Worm (Caenorhabditis elegans) whole organism, midembryonic: Measurements from ENCODE around the gene sam-4.
"Not testable (repeated sequence)": the region's sequence is repeated elsewhere in the genome, so short reads cannot be mapped to it uniquely, and the experiment has no call there.

Source experiments
- T22C8.4 ChIP-seq: fragments of 200-800 bp; sonication (Bioruptor generic); IDR thresholded peaks from 2 replicates; pipeline ENCODE4 v1.3.6; 2022; ENCODE audit warnings: missing genetic modification characterization, missing compliant biosample characterization
- cog-1 ChIP-seq: sonication (generic microtip); optimal IDR thresholded peaks from 2 replicates; lab custom pipeline; 2016; ENCODE audit warnings: missing genetic modification characterization, missing compliant biosample characterization
- flt-1 ChIP-seq: fragments of 200-800 bp; sonication (Bioruptor generic); IDR thresholded peaks from 2 replicates; pipeline ENCODE4 v1.3.6; 2022; ENCODE audit warnings: missing genetic modification characterization, missing compliant biosample characterization
- klf-2 ChIP-seq: fragments of 200-800 bp; sonication (Bioruptor generic); conservative IDR thresholded peaks from 2 replicates; pipeline ENCODE4 v1.3.6; 2022; ENCODE audit warnings: missing genetic modification reagents, missing genetic modification characterization, missing compliant biosample characterization
- med-1 ChIP-seq: sonication (generic microtip); optimal IDR thresholded peaks from 2 replicates; lab custom pipeline; 2017; ENCODE audit warnings: missing genetic modification characterization, mild to moderate bottlenecking, missing compliant biosample characterization, antibody characterized with exemption, missing genetic modification reagents; ENCODE audit not compliant: insufficient read depth
- ref-1 ChIP-seq: fragments of 200-800 bp; sonication (Bioruptor generic); conservative IDR thresholded peaks from 2 replicates; pipeline ENCODE4 v1.3.6; 2022; ENCODE audit warnings: missing genetic modification reagents, missing genetic modification characterization, missing compliant biosample characterization
- tab-1 ChIP-seq: fragments of 200-800 bp; sonication (Bioruptor generic); IDR thresholded peaks from 2 replicates; pipeline ENCODE4 v1.3.6; 2022; ENCODE audit warnings: missing genetic modification characterization, missing compliant biosample characterization
- ztf-23 ChIP-seq: fragments of 200-800 bp; sonication (Bioruptor generic); IDR thresholded peaks from 2 replicates; pipeline ENCODE4 v1.3.6; 2022; ENCODE audit warnings: missing genetic modification reagents, missing genetic modification characterization, missing compliant biosample characterization
- ztf-29 ChIP-seq: fragments of 200-800 bp; sonication (Bioruptor generic); IDR thresholded peaks from 2 replicates; pipeline ENCODE4 v1.3.6; 2022; ENCODE audit warnings: missing genetic modification reagents, missing genetic modification characterization, missing compliant biosample characterization

The sam-4 gene

ce11 chrII:5640362-5641079 is 8.6 kb downstream of the sam-4 start:
- TF ChIP-seq cog-1 (tag; lab: Kevin White, UChicago): no peak

DNA sequence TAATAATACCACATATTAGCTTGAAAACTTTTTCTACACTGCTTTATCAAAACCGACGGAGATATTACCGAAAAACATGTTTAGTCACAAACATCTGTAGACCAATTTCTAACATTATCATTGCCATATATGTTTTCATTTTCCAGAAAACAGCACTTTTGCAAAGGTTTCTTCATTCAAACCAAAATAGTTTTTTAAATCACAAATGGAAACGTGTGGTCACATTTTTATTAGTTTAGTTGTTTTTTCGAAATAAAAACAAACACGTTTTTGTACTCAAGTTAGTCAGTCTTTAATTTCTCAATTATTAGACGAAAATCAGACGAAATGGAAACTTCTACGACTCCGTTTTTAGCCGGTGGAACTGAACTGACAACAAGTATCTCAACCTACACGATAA is 11.0 kb downstream of the sam-4 start, which contains the start of gene F59E12.3:
TSS of gene F59E12.3 (plus strand) at position 301 of the 400 bp plus-strand sequence.
- TF ChIP-seq ref-1 (GFP tag; lab: Robert Waterston, UW) (no peak), ztf-29 (GFP tag; lab: Robert Waterston, UW) (no peak), flt-1 (GFP tag; lab: Robert Waterston, UW) (no peak), tab-1 (GFP tag; lab: Robert Waterston, UW) (no peak), T22C8.4 (GFP tag; lab: Robert Waterston, UW) (no peak), klf-2 (GFP tag; lab: Robert Waterston, UW) (no peak), ztf-23 (GFP tag; lab: Robert Waterston, UW) (no peak), med-1 (GFP tag; lab: Kevin White, UChicago) (no peak), cog-1 (tag; lab: Kevin White, UChicago) (no peak)

ce11 chrII:5636826-5637225 is 12.3 kb downstream of the sam-4 start, which contains the start of gene F59E12.8:
Gene F59E12.8, minus strand, starts transcription at chrII:5636926.
- TF ChIP-seq med-1 (GFP tag; lab: Kevin White, UChicago) (no peak), T22C8.4 (GFP tag; lab: Robert Waterston, UW) (no peak), ref-1 (GFP tag; lab: Robert Waterston, UW) (no peak), ztf-29 (GFP tag; lab: Robert Waterston, UW) (no peak), klf-2 (GFP tag; lab: Robert Waterston, UW) (no peak), tab-1 (GFP tag; lab: Robert Waterston, UW) (no peak), cog-1 (tag; lab: Kevin White, UChicago) (no peak), ztf-23 (GFP tag; lab: Robert Waterston, UW) (no peak), flt-1 (GFP tag; lab: Robert Waterston, UW) (no peak)

DNA sequence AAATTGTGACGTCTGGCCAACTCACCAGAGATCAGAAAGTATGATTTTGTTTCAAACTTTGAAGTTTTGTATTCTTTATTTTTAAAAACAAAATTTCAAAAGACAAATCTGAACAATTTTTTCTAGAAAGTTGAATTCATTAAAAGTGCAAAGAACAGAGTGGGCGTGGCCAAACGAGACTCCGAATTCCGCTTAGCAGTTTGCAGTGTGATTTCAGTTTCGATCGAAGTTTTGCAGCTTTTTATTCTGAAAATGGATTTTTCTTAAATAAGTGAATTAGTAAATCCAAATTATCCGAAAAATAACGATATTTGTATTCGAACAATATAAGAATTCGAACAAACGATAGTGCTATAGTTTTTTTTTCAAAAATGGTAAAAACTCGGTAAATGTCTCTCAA is 15.6 kb downstream of the sam-4 start:
- TF ChIP-seq ztf-23 (GFP tag; lab: Robert Waterston, UW): no peak
- no peak for TF ChIP-seq tab-1 (GFP tag; lab: Robert Waterston, UW)
- no peak for TF ChIP-seq ref-1 (GFP tag; lab: Robert Waterston, UW)
- TF ChIP-seq ztf-29 (GFP tag; lab: Robert Waterston, UW): no peak
- TF ChIP-seq flt-1 (GFP tag; lab: Robert Waterston, UW): no peak
- no peak for TF ChIP-seq med-1 (GFP tag; lab: Kevin White, UChicago)
- TF ChIP-seq cog-1 (tag; lab: Kevin White, UChicago): no peak
- TF ChIP-seq klf-2 (GFP tag; lab: Robert Waterston, UW): no peak

ce11 chrII:5630851-5631401 is 18.2 kb downstream of the sam-4 start, which contains the start of the genes F59E12.6 and npl-4.1:
Gene F59E12.6, minus strand, starts transcription at chrII:5630951.
Gene npl-4.1, plus strand, starts transcription at chrII:5631351.
- not testable (repeated sequence) for TF ChIP-seq tab-1 (GFP tag; lab: Robert Waterston, UW); ztf-23 (GFP tag; lab: Robert Waterston, UW); cog-1 (tag; lab: Kevin White, UChicago)

DNA sequence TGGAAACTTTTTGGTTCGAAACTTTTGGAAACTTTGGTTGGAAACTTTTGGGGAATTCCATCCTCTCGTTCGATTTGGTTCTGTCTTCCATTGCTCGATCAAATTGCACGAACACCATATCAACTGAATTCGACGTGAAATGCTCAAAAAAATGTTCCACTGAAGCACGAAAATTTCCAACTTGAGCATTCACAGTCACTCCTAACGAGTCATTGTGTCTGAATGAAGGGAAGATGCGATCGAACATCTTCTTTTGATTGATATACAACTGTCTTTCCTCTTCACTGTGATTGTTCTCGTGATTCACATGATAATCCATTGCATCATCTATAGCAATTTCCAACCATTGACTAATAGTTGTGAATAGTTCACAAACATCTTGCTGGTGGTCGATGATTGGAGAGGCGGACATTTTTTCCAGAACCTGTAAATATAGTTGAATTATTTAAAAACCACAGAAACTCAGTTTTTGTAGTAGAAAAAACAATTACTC is 20.7 kb downstream of the sam-4 start, which contains the start of gene F59E12.15:
TSS of gene F59E12.15 (minus strand) at position 51 of the 493 bp plus-strand sequence.
- TF ChIP-seq klf-2 (GFP tag; lab: Robert Waterston, UW): no peak

DNA sequence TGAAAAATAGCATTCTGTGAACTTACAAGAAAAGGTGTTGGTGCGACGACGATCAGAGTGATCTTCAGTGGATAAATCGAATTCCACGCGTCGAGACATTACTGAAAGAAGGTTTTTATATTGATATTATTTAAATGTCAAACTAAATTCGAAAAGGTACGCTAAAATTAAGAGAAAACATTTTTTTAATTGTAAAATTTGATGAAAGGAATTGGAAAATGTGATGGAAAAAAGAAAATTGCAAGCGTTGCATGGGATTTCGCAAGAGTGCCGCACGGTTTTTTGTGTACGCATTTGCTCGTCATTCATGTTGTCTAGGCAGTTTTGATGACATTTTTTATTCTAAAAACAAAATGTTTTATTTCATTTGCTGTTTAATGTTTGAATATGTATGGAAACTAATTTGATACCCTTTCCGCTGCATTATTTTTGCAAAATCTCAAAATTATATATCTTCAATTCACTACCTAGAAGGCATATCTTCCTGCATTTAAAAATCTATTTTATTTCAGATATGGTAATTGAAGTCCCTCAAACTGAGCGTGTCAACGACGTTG is 26.6 kb downstream of the sam-4 start, which contains the start of the genes eif-3.L and npl-4.2:
TSS of gene eif-3.L (minus strand) at position 101 of the 557 bp plus-strand sequence.
TSS of gene npl-4.2 (plus strand) at position 507 of the 557 bp plus-strand sequence.
- not testable (repeated sequence) for TF ChIP-seq ztf-23 (GFP tag; lab: Robert Waterston, UW); med-1 (GFP tag; lab: Kevin White, UChicago); T22C8.4 (GFP tag; lab: Robert Waterston, UW)

DNA sequence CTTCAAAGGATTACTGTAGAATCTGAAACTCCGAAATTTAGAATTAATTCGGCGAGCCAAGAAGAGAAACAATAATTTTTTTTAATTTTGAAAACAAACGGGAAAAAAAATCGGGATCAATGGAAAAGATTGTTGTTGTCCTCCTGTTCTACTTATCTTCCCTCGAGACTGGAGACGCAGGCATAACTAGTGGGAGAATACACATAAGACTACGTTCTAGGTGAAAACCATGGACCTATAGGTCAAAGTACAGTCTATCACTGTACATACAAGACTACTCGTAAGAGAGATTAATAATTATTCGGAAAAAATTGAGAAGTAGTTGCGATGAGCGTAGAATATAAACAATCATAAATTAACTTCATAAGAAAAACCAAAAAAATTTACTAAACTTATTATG is 29.8 kb downstream of the sam-4 start, which contains the start of gene dhs-6:
TSS of gene dhs-6 (minus strand) at position 22 of the 400 bp plus-strand sequence.
- no peak for TF ChIP-seq ztf-29 (GFP tag; lab: Robert Waterston, UW)
- TF ChIP-seq tab-1 (GFP tag; lab: Robert Waterston, UW): no peak
- TF ChIP-seq ztf-23 (GFP tag; lab: Robert Waterston, UW): no peak
- TF ChIP-seq T22C8.4 (GFP tag; lab: Robert Waterston, UW): no peak
- no peak for TF ChIP-seq klf-2 (GFP tag; lab: Robert Waterston, UW)
- no peak for TF ChIP-seq ref-1 (GFP tag; lab: Robert Waterston, UW)
- TF ChIP-seq flt-1 (GFP tag; lab: Robert Waterston, UW): no peak
- no peak for TF ChIP-seq med-1 (GFP tag; lab: Kevin White, UChicago)
- TF ChIP-seq cog-1 (tag; lab: Kevin White, UChicago): no peak

DNA sequence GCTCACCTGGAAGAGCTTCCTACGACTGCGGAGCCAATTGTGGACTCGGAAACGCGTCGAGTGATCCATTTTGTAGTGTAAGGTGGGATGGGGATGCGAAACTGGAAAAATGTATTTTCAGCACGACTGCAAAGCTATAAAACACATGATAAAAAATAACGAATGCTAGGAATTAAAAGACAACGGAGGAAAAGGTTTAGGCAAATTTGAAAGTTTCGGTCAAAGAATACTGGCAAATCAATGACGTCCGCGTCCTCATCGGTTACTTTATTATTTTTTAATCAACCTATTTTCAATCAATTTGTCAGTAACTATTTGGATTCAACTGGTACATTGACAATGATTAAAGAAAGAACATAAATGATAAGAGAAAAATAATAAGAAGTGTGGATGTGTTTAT is 41.3 kb downstream of the sam-4 start, which contains the start of gene C17G10.7:
TSS of gene C17G10.7 (minus strand) at position 101 of the 400 bp plus-strand sequence.
- no peak for TF ChIP-seq ztf-23 (GFP tag; lab: Robert Waterston, UW)
- no peak for TF ChIP-seq tab-1 (GFP tag; lab: Robert Waterston, UW)
